Worm (Caenorhabditis elegans) whole organism, L4/young adult: ENCODE data around the gene sre-24.

Source experiments
- W03F9.2 ChIP-seq: fragments of 150-350 bp; optimal IDR thresholded peaks from 2 replicates; lab custom pipeline; 2014; ENCODE audit warnings: missing biosample characterization, missing genetic modification characterization
- dao-5 ChIP-seq: sonication (generic microtip); optimal IDR thresholded peaks from 2 replicates; lab custom pipeline; 2016; ENCODE audit warnings: missing genotype, missing genetic modification characterization, moderate library complexity, missing compliant biosample characterization
- him-1 ChIP-seq: sonication (generic microtip); optimal IDR thresholded peaks from 2 replicates; lab custom pipeline; 2016; ENCODE audit warnings: missing genotype, missing genetic modification reagents, missing genetic modification characterization, missing compliant biosample characterization

- TF ChIP-seq dao-5 (tag; lab: Kevin White, UChicago) = no peak
- no peak for TF ChIP-seq W03F9.2
- TF ChIP-seq him-1 = no peak
Observed at ce11 chrV:2922594-2922993, 38.1 kb downstream of the sre-24 start, which contains the start of gene srh-38.
